Worm (Caenorhabditis elegans): Measurements from ENCODE around the gene pdk-1.

ce11 chrX:1299849-1300248 is 21.3 kb upstream of the pdk-1 start, which contains the start of gene inso-1:
- TF ChIP-seq klf-2 (GFP tag; conservative IDR thresholded peaks at IDR 0.05) (no peak), cog-1 (tag; optimal IDR thresholded peaks at IDR 0.05) (no peak)

All from whole organism, midembryonic.